Fruit fly (Drosophila melanogaster) whole organism, embryonic: ENCODE measurements around the gene slp1.

Experiments used
- Antp ChIP-seq: fragments of 200-800 bp; sonication (Bioruptor generic); optimal IDR thresholded peaks from 3 replicates; lab custom pipeline; 2016; ENCODE audit warnings: missing biosample characterization, missing genetic modification characterization
- Awh ChIP-seq: fragments of 200-800 bp; sonication (Bioruptor generic); IDR thresholded peaks from 2 replicates; pipeline ENCODE4, ENCODE4 v1.3.6; 2022; ENCODE audit warnings: missing biosample characterization, missing genetic modification characterization
- Blimp-1 ChIP-seq: fragments of 200-800 bp; sonication (Bioruptor generic); optimal IDR thresholded peaks from 3 replicates; lab custom pipeline; 2018; ENCODE audit warnings: missing biosample characterization, missing genetic modification characterization, mild to moderate bottlenecking, moderate library complexity, missing genetic modification reagents
- CG1024 ChIP-seq: fragments of 200-800 bp; sonication (Bioruptor generic); IDR thresholded peaks from 2 replicates; pipeline ENCODE4 v1.3.6; 2022; ENCODE audit warnings: missing biosample characterization, missing genetic modification characterization
- CG10959 ChIP-seq: fragments of 200-800 bp; sonication (Bioruptor generic); IDR thresholded peaks from 2 replicates; pipeline ENCODE4 v1.3.6; 2022; ENCODE audit warnings: missing biosample characterization, missing genetic modification characterization
- CG12236 ChIP-seq: fragments of 200-800 bp; sonication (Bioruptor generic); optimal IDR thresholded peaks from 2 replicates; lab custom pipeline; 2016; ENCODE audit warnings: missing biosample characterization, missing genetic modification characterization
- CG13424 ChIP-seq: fragments of 200-800 bp; sonication (Bioruptor generic); optimal IDR thresholded peaks from 2 replicates; lab custom pipeline; 2019; ENCODE audit warnings: missing biosample characterization, mild to moderate bottlenecking, missing genetic modification characterization, moderate library complexity
- CG14014 ChIP-seq: fragments of 200-800 bp; sonication (Bioruptor generic); IDR thresholded peaks from 2 replicates; pipeline ENCODE4 v1.3.6; 2022; ENCODE audit warnings: missing biosample characterization, missing genetic modification characterization
- CG14860 ChIP-seq: fragments of 200-800 bp; sonication (Bioruptor generic); IDR thresholded peaks from 3 replicates; pipeline ENCODE4 v1.3.6; 2022; ENCODE audit warnings: missing biosample characterization, missing genetic modification characterization; ENCODE audit not compliant: partially characterized antibody
- CG1603 ChIP-seq: fragments of 200-800 bp; sonication (Bioruptor generic); optimal IDR thresholded peaks from 2 replicates; lab custom pipeline; 2019; ENCODE audit warnings: missing biosample characterization, mild to moderate bottlenecking, missing genetic modification characterization, moderate library complexity
- CG1832 ChIP-seq: fragments of 200-800 bp; sonication (Bioruptor generic); optimal IDR thresholded peaks from 2 replicates; lab custom pipeline; 2017; ENCODE audit warnings: missing biosample characterization, mild to moderate bottlenecking, missing genetic modification characterization, inconsistent platforms
- CG18619 ChIP-seq: fragments of 200-800 bp; sonication (Bioruptor generic); optimal IDR thresholded peaks from 3 replicates; lab custom pipeline; 2017; ENCODE audit warnings: missing biosample characterization, mild to moderate bottlenecking, missing genetic modification characterization
- CG31388 ChIP-seq: fragments of 200-800 bp; sonication (Bioruptor generic); optimal IDR thresholded peaks from 2 replicates; lab custom pipeline; 2016; ENCODE audit warnings: missing biosample characterization, missing genetic modification characterization
- CG3995 ChIP-seq: fragments of 200-800 bp; sonication (Bioruptor generic); optimal IDR thresholded peaks from 3 replicates; lab custom pipeline; 2016; ENCODE audit warnings: missing biosample characterization, missing genetic modification characterization
- CG4424 ChIP-seq: fragments of 200-800 bp; sonication (Bioruptor generic); optimal IDR thresholded peaks from 3 replicates; lab custom pipeline; 2016; ENCODE audit warnings: missing biosample characterization, missing genetic modification characterization
- CG6765 ChIP-seq: fragments of 200-800 bp; sonication (Bioruptor generic); optimal IDR thresholded peaks from 3 replicates; lab custom pipeline; 2017; ENCODE audit warnings: missing biosample characterization, mild to moderate bottlenecking, missing genetic modification characterization
- CG8089 ChIP-seq: fragments of 200-800 bp; sonication (Bioruptor generic); optimal IDR thresholded peaks from 3 replicates; lab custom pipeline; 2016; ENCODE audit warnings: missing biosample characterization, missing genetic modification characterization
- CG9797 ChIP-seq: fragments of 200-800 bp; sonication (Bioruptor generic); optimal IDR thresholded peaks from 3 replicates; lab custom pipeline; 2018; ENCODE audit warnings: missing biosample characterization, mild to moderate bottlenecking, missing genetic modification characterization
- GATAe ChIP-seq: fragments of 200-800 bp; sonication (Bioruptor generic); conservative IDR thresholded peaks from 2 replicates; pipeline ENCODE4 v1.3.6; 2022; ENCODE audit warnings: missing biosample characterization, missing genetic modification characterization
- HHEX ChIP-seq: fragments of 200-800 bp; sonication (Bioruptor generic); optimal IDR thresholded peaks from 3 replicates; lab custom pipeline; 2017; ENCODE audit warnings: missing biosample characterization, mild to moderate bottlenecking, missing genetic modification characterization, missing genetic modification reagents
- HLH3B ChIP-seq: fragments of 200-800 bp; sonication (Bioruptor generic); IDR thresholded peaks from 2 replicates; pipeline ENCODE4 v1.3.6; 2022; ENCODE audit warnings: missing biosample characterization, missing genetic modification characterization
- HmgZ ChIP-seq: fragments of 200-800 bp; sonication (Bioruptor generic); optimal IDR thresholded peaks from 2 replicates; lab custom pipeline; 2018; ENCODE audit warnings: missing biosample characterization, mild to moderate bottlenecking, missing genetic modification characterization
- PHDP ChIP-seq: fragments of 200-800 bp; sonication (Bioruptor generic); optimal IDR thresholded peaks from 3 replicates; lab custom pipeline; 2018; ENCODE audit warnings: missing biosample characterization, mild to moderate bottlenecking, missing genetic modification characterization, moderate library complexity
- Rfx ChIP-seq: fragments of 200-800 bp; sonication (Bioruptor generic); IDR thresholded peaks from 2 replicates; pipeline ENCODE4 v1.3.6; 2022; ENCODE audit warnings: missing biosample characterization, missing genetic modification characterization
- Sox100B ChIP-seq: fragments of 200-800 bp; sonication (Bioruptor generic); optimal IDR thresholded peaks from 3 replicates; lab custom pipeline; 2018; ENCODE audit warnings: missing biosample characterization, mild to moderate bottlenecking, missing genetic modification characterization
- Sox102F ChIP-seq: fragments of 200-800 bp; sonication (Bioruptor generic); optimal IDR thresholded peaks from 2 replicates; lab custom pipeline; 2018; ENCODE audit warnings: missing biosample characterization, mild to moderate bottlenecking, missing genetic modification characterization, moderate library complexity
- Sry-δ ChIP-seq: fragments of 200-800 bp; sonication (Bioruptor generic); optimal IDR thresholded peaks from 2 replicates; lab custom pipeline; 2016; ENCODE audit warnings: missing biosample characterization, missing genetic modification characterization
- Vsx1 ChIP-seq: fragments of 200-800 bp; sonication (Bioruptor generic); optimal IDR thresholded peaks from 2 replicates; lab custom pipeline; 2017; ENCODE audit warnings: missing biosample characterization, mild to moderate bottlenecking, missing genetic modification characterization, missing genetic modification reagents
- ato ChIP-seq: fragments of 200-800 bp; sonication (Bioruptor generic); IDR thresholded peaks from 2 replicates; pipeline ENCODE4 v1.3.6; 2022; ENCODE audit warnings: missing biosample characterization, missing genetic modification characterization; ENCODE audit not compliant: partially characterized antibody
- cad ChIP-seq: fragments of >200 bp; optimal IDR thresholded peaks from 2 replicates; lab custom pipeline; 2017; ENCODE audit warnings: missing biosample characterization, missing genetic modification characterization
- cato ChIP-seq: fragments of 200-800 bp; sonication (Bioruptor generic); optimal IDR thresholded peaks from 2 replicates; lab custom pipeline; 2016; ENCODE audit warnings: missing biosample characterization, missing genetic modification characterization, borderline replicate concordance
- dmrt99B ChIP-seq: fragments of 200-800 bp; sonication (Bioruptor generic); optimal IDR thresholded peaks from 2 replicates; lab custom pipeline; 2018; ENCODE audit warnings: missing biosample characterization, mild to moderate bottlenecking, missing genetic modification characterization, moderate library complexity
- esg ChIP-seq: fragments of 200-800 bp; sonication (Bioruptor generic); conservative IDR thresholded peaks from 2 replicates; pipeline ENCODE4 v1.3.6; 2022; ENCODE audit warnings: missing biosample characterization, missing genetic modification characterization
- fd96Cb ChIP-seq: fragments of 200-800 bp; sonication (Bioruptor generic); optimal IDR thresholded peaks from 2 replicates; lab custom pipeline; 2018; ENCODE audit warnings: missing biosample characterization, mild to moderate bottlenecking, missing genetic modification characterization, moderate library complexity
- gce ChIP-seq: fragments of 200-800 bp; sonication (Bioruptor generic); IDR thresholded peaks from 3 replicates; pipeline ENCODE4 v1.3.6; 2022; ENCODE audit warnings: missing biosample characterization, missing genetic modification characterization
- gro ChIP-seq: fragments of 200-800 bp; sonication (Bioruptor generic); optimal IDR thresholded peaks from 2 replicates; lab custom pipeline; 2016; ENCODE audit warnings: missing biosample characterization, missing genetic modification characterization
- jing ChIP-seq: fragments of 200-800 bp; sonication (Bioruptor generic); optimal IDR thresholded peaks from 2 replicates; lab custom pipeline; 2018; ENCODE audit warnings: missing biosample characterization, mild to moderate bottlenecking, missing genetic modification characterization
- mld ChIP-seq: fragments of 200-800 bp; sonication (Bioruptor generic); IDR thresholded peaks from 3 replicates; pipeline ENCODE4 v1.3.6; 2022; ENCODE audit warnings: missing biosample characterization, missing genetic modification characterization; ENCODE audit not compliant: partially characterized antibody
- p53 ChIP-seq: fragments of 200-800 bp; sonication (Bioruptor generic); optimal IDR thresholded peaks from 2 replicates; lab custom pipeline; 2016; ENCODE audit warnings: missing biosample characterization, missing genetic modification characterization
- peb ChIP-seq: fragments of 200-800 bp; sonication (Bioruptor generic); IDR thresholded peaks from 2 replicates; pipeline ENCODE4 v1.3.6; 2022; ENCODE audit warnings: missing biosample characterization, missing genetic modification characterization
- phol ChIP-seq: fragments of 200-800 bp; sonication (Bioruptor generic); optimal IDR thresholded peaks from 3 replicates; lab custom pipeline; 2018; ENCODE audit warnings: missing biosample characterization, mild to moderate bottlenecking, missing genetic modification characterization, moderate library complexity
- pita ChIP-seq: fragments of 200-800 bp; sonication (Bioruptor generic); optimal IDR thresholded peaks from 2 replicates; lab custom pipeline; 2017; ENCODE audit warnings: missing biosample characterization, mild to moderate bottlenecking, missing genetic modification characterization
- pnt ChIP-seq: fragments of 200-800 bp; sonication (Bioruptor generic); optimal IDR thresholded peaks from 3 replicates; lab custom pipeline; 2016; ENCODE audit warnings: missing biosample characterization, missing genetic modification characterization
- prd ChIP-seq, 3 experiments: fragments of >200 bp in 2 of 3; fragments of 200-800 bp in 1 of 3; sonication (Bioruptor generic) in 1 of 3; optimal IDR thresholded peaks in 2 of 3; IDR thresholded peaks in 1 of 3; 2 replicates in 2 of 3; 3 replicates in 1 of 3; pipeline versions ENCODE4 v1.3.6 to Lab custom; 2017 to 2022; ENCODE audit warnings: missing biosample characterization in 1 of 3, missing genetic modification characterization in 1 of 3
- pros ChIP-seq: fragments of 200-800 bp; sonication (Bioruptor generic); optimal IDR thresholded peaks from 3 replicates; lab custom pipeline; 2019; ENCODE audit warnings: missing biosample characterization, mild to moderate bottlenecking, missing genetic modification characterization, moderate library complexity
- psq ChIP-seq: fragments of 200-800 bp; sonication (Bioruptor generic); optimal IDR thresholded peaks from 2 replicates; lab custom pipeline; 2017; ENCODE audit warnings: missing biosample characterization, missing genetic modification characterization
- sens-2 ChIP-seq: fragments of 200-800 bp; sonication (Bioruptor generic); IDR thresholded peaks from 2 replicates; pipeline ENCODE4 v1.3.6; 2022; ENCODE audit warnings: missing biosample characterization, missing genetic modification characterization
- trh ChIP-seq: fragments of 200-800 bp; sonication (Bioruptor generic); optimal IDR thresholded peaks from 2 replicates; lab custom pipeline; 2016; ENCODE audit warnings: missing biosample characterization, missing genetic modification characterization
- unpg ChIP-seq: fragments of 200-800 bp; sonication (Bioruptor generic); optimal IDR thresholded peaks from 3 replicates; lab custom pipeline; 2018; ENCODE audit warnings: missing biosample characterization, mild to moderate bottlenecking, missing genetic modification characterization, moderate library complexity

The slp1 gene

dm6 chr2L:3776614-3777196 lies 48.8 kb upstream of the slp1 start (continued):
- TF ChIP-seq CG13424 (tag; lab: Kevin White, UChicago) (peak; percentile 93), pita (GFP tag; lab: Kevin White, UChicago) (no peak), jing (GFP tag; lab: Kevin White, UChicago) (no peak), gce (GFP tag; lab: Robert Waterston, UW) (peak; percentile 81), CG3995 (no peak), psq (peak; percentile 62), sens-2 (GFP tag; lab: Robert Waterston, UW) (0 out of 2 replicates have a peak, but pooled peaks have one; percentile 33), HHEX (GFP tag; lab: Kevin White, UChicago) (peak; percentile 79), PHDP (tag; lab: Kevin White, UChicago) (peak; percentile 91), CG14014 (GFP tag; lab: Robert Waterston, UW) (peak; percentile 58; the same call in 1 of the 2 replicates), ato (GFP tag; lab: Robert Waterston, UW) (no peak), Vsx1 (peak; percentile 53), pros (GFP tag; lab: Kevin White, UChicago) (peak; percentile 88), CG18619 (GFP tag; lab: Kevin White, UChicago) (peak; percentile 73), Rfx (GFP tag; lab: Robert Waterston, UW) (peak; percentile 67), CG8089 (GFP tag; lab: Kevin White, UChicago) (no peak), Awh (GFP tag; lab: Robert Waterston, UW) (peak; percentile 86), cato (GFP tag; lab: Kevin White, UChicago) (peak; percentile 57), mld (no peak), Sox100B (peak; percentile 59), peb (peak; percentile 71), HmgZ (tag; lab: Kevin White, UChicago) (peak; percentile 45), Sry-δ (GFP tag; lab: Kevin White, UChicago) (no peak), prd (optimal IDR thresholded peaks at IDR 0.05; lab: Kevin White, UChicago) (no peak), prd (GFP tag; IDR thresholded peaks at IDR 0.05; lab: Robert Waterston, UW) (peak; percentile 90), fd96Cb (tag; lab: Kevin White, UChicago) (peak; percentile 86), CG10959 (GFP tag; lab: Robert Waterston, UW) (peak; percentile 80), gro (GFP tag; lab: Kevin White, UChicago) (no peak), Antp (no peak), GATAe (GFP tag; lab: Robert Waterston, UW) (no peak), CG1603 (tag; lab: Kevin White, UChicago) (peak; percentile 1), CG4424 (GFP tag; lab: Kevin White, UChicago) (peak; percentile 84), pnt (GFP tag; lab: Kevin White, UChicago) (no peak), trh (GFP tag; lab: Kevin White, UChicago) (peak; percentile 59), HLH3B (GFP tag; lab: Robert Waterston, UW) (peak; percentile 88), CG1024 (GFP tag; lab: Robert Waterston, UW) (peak; percentile 22; the same call in 1 of the 2 replicates), unpg (GFP tag; lab: Kevin White, UChicago) (peak; percentile 92), CG6765 (GFP tag; lab: Kevin White, UChicago) (peak; percentile 49), CG9797 (peak; percentile 8), cad (GFP tag; lab: Kevin White, UChicago) (no peak), CG14860 (GFP tag; lab: Robert Waterston, UW) (no peak), CG1832 (GFP tag; lab: Kevin White, UChicago) (no peak), phol (tag; lab: Kevin White, UChicago) (peak; percentile 93), CG31388 (GFP tag; lab: Kevin White, UChicago) (peak; percentile 58), Sox102F (peak; percentile 92), esg (GFP tag; lab: Robert Waterston, UW) (peak; percentile 78), Blimp-1 (GFP tag; lab: Kevin White, UChicago) (peak; percentile 88), dmrt99B (tag; lab: Kevin White, UChicago) (peak; percentile 91), p53 (GFP tag; lab: Kevin White, UChicago) (no peak), CG12236 (GFP tag; lab: Kevin White, UChicago) (no peak)
